Worm (Caenorhabditis elegans): ENCODE data around the gene snf-11.

The snf-11 gene

ce11 chrV:11326914-11327367 lies 18.7 kb upstream of the snf-11 start, which contains the start of gene tmed-10 (continued):
- TF ChIP-seq ceh-2 (tag; optimal IDR thresholded peaks at IDR 0.05) (no peak), rnt-1 (tag; optimal IDR thresholded peaks at IDR 0.05) (no peak), C38D4.7 (GFP tag; optimal IDR thresholded peaks at IDR 0.05) (no peak)

DNA sequence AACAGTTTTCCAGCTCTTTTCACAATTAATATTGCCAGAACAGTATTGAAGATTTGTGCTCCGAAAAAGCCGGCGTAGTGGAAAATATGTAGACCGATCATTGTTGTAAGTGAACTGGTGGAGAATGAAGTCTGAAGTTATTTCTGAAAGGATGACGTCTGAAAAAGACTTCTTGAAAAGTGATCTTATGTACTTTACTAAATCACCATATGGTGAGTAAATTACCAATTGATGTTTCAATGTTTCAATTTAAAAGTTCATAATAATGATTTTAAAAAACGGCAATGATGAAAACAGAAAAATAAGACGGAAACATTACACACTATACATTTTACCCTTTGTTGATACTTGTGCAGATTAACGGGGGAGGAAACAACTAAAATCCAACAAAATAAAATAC lies 15.5 kb upstream of the snf-11 start, which contains the start of gene str-141:
Gene str-141, minus strand, starts transcription at position 101 of the 400 bp plus-strand sequence.
- no peak for TF ChIP-seq unc-86 (tag; optimal IDR thresholded peaks at IDR 0.05)
- no peak for TF ChIP-seq nhr-232 (tag; optimal IDR thresholded peaks at IDR 0.05)
- no peak for TF ChIP-seq pag-3 (tag; optimal IDR thresholded peaks at IDR 0.05; ENCODE audit: borderline replicate concordance)
- TF ChIP-seq ets-4 (tag; optimal IDR thresholded peaks at IDR 0.05), result no peak
- no peak for TF ChIP-seq pros-1 (tag; optimal IDR thresholded peaks at IDR 0.05)
- TF ChIP-seq pqm-1 (tag; optimal IDR thresholded peaks at IDR 0.05), result no peak
- no peak for TF ChIP-seq pha-4 (tag; optimal IDR thresholded peaks at IDR 0.05)
- no peak for TF ChIP-seq ceh-9 (tag; optimal IDR thresholded peaks at IDR 0.05)
- no peak for TF ChIP-seq ref-2 (tag; optimal IDR thresholded peaks at IDR 0.05)
- no peak for TF ChIP-seq nhr-11 (tag; optimal IDR thresholded peaks at IDR 0.05)
- TF ChIP-seq nfya-1 (tag; optimal IDR thresholded peaks at IDR 0.05), result no peak
- no peak for TF ChIP-seq zip-5 (tag; optimal IDR thresholded peaks at IDR 0.05)
- TF ChIP-seq pha-2 (tag; optimal IDR thresholded peaks at IDR 0.05), result no peak
- no peak for TF ChIP-seq sdc-2 (tag; optimal IDR thresholded peaks at IDR 0.05)
- TF ChIP-seq unc-42 (tag; optimal IDR thresholded peaks at IDR 0.05), result no peak
- TF ChIP-seq fkh-6 (tag; optimal IDR thresholded peaks at IDR 0.05), result no peak
- no peak for TF ChIP-seq hlh-30 (tag; optimal IDR thresholded peaks at IDR 0.05; ENCODE audit: insufficient read depth)
- TF ChIP-seq rnt-1 (tag; optimal IDR thresholded peaks at IDR 0.05), result no peak
- TF ChIP-seq T23F11.4 (GFP tag; optimal IDR thresholded peaks at IDR 0.05), result no peak
- no peak for TF ChIP-seq lin-11 (tag; optimal IDR thresholded peaks at IDR 0.05)

- no peak for TF ChIP-seq gmeb-2 (tag; optimal IDR thresholded peaks at IDR 0.05)
- TF ChIP-seq odd-2 (tag; optimal IDR thresholded peaks at IDR 0.05), result no peak
- TF ChIP-seq F13H6.1 (tag; optimal IDR thresholded peaks at IDR 0.05), result no peak
- TF ChIP-seq ama-1 (optimal IDR thresholded peaks at IDR 0.05), result no peak
- no peak for TF ChIP-seq unc-55 (GFP tag; optimal IDR thresholded peaks at IDR 0.05)
- no peak for TF ChIP-seq elt-4 (tag; optimal IDR thresholded peaks at IDR 0.05)
Observed at ce11 chrV:11321719-11322118, 13.5 kb upstream of the snf-11 start, which contains the start of gene F47G9.4. F47G9.4 (minus strand) TSS chrV:11321816.

- TF ChIP-seq hlh-30 (tag; optimal IDR thresholded peaks at IDR 0.05; ENCODE audit: insufficient read depth), result no peak
- TF ChIP-seq Y22D7AL.16 (tag; optimal IDR thresholded peaks at IDR 0.05), result no peak
- no peak for TF ChIP-seq fax-1 (tag; optimal IDR thresholded peaks at IDR 0.05)
- no peak for TF ChIP-seq K09A11.1 (tag; optimal IDR thresholded peaks at IDR 0.05; ENCODE audit: insufficient read depth)
- no peak for TF ChIP-seq pax-1 (tag; optimal IDR thresholded peaks at IDR 0.05)
- no peak for TF ChIP-seq unc-86 (tag; optimal IDR thresholded peaks at IDR 0.05)
- TF ChIP-seq zip-5 (tag; optimal IDR thresholded peaks at IDR 0.05), result no peak
Observed at ce11 chrV:11320860-11321259, 12.6 kb upstream of the snf-11 start.

DNA sequence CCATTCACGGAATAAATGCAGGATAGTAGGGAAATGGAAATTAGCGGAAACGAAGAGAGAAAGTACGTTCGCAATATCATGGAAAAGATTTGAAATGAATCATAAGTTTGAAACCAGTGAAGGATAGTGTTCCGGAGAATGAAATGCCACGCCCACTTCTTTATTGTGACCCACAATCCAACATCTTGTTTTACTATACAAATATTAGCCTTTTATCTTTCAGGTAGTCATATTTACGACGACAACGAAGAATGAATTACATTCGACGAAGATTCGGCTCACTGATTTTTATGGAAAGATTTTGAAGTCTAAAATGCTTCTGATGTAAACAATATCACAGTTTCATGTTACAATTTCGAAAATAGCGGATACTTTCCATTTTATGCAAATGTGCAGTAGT lies 8.6 kb upstream of the snf-11 start, which contains the start of gene cutl-18:
Gene cutl-18, minus strand, starts transcription at position 101 of the 400 bp plus-strand sequence.
- TF ChIP-seq dve-1 (tag; optimal IDR thresholded peaks at IDR 0.05) (no peak), tbx-7 (tag; optimal IDR thresholded peaks at IDR 0.05) (no peak), Y22D7AL.16 (tag; optimal IDR thresholded peaks at IDR 0.05) (no peak), syd-9 (tag; optimal IDR thresholded peaks at IDR 0.05) (no peak), ceh-45 (GFP tag; IDR thresholded peaks at IDR 0.05) (no peak), ama-1 (optimal IDR thresholded peaks at IDR 0.05) (no peak), tbx-2 (tag; optimal IDR thresholded peaks at IDR 0.05) (no peak), ceh-31 (tag; optimal IDR thresholded peaks at IDR 0.05) (no peak), T23F11.4 (GFP tag; optimal IDR thresholded peaks at IDR 0.05) (no peak), ceh-30 (tag; optimal IDR thresholded peaks at IDR 0.05) (no peak), rnt-1 (tag; optimal IDR thresholded peaks at IDR 0.05) (no peak), ceh-6 (GFP tag; optimal IDR thresholded peaks at IDR 0.05) (no peak), lim-6 (tag; optimal IDR thresholded peaks at IDR 0.05) (no peak)
